Worm (Caenorhabditis elegans): ENCODE measurements around the gene cyp-35D1.
"Not testable (repeated sequence)": the region's sequence is repeated elsewhere in the genome, so short reads cannot be mapped to it uniquely, and the experiment has no call there.

DNA sequence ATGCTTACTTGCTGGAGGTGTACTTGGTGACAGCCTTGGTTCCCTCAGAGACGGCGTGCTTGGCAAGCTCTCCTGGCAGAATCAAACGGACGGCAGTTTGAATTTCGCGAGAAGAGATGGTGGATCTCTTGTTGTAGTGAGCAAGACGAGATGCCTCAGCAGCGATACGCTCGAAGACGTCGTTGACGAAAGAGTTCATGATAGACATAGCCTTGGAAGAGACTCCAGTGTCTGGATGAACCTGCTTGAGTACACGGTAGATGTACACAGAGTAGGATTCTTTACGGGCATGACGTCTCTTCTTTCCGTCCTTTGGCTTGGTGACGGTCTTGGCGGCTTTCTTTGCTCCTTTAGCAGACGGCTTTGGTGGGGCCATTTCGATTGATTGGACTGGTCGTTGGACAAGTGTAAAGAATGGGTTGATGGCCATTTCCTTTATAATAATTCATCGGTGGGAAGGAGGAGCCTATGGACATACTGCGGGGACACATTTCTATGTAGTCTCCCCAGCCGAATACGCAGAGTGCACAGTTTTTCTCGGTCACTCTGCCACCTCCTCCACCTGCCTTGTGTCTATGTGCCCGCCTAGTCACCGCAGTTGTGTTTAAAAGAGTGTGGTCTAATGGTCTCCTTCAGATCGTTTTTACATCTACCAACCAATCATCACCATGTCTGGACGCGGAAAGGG lies 28.8 kb upstream of the cyp-35D1 start, which contains the start of the genes his-4 and his-3:
- TF ChIP-seq ama-1 (optimal IDR thresholded peaks at IDR 0.05) (peak; percentile 87), sea-1 (GFP tag; conservative IDR thresholded peaks at IDR 0.05) (peak; percentile 69), tbx-11 (GFP tag; IDR thresholded peaks at IDR 0.05) (0 out of 2 replicates have a peak, but pooled peaks have one; percentile 4), aly-1 (tag; optimal IDR thresholded peaks at IDR 0.05) (peak; percentile 58), pes-1 (GFP tag; IDR thresholded peaks at IDR 0.05) (peak; percentile 80), flt-1 (GFP tag; IDR thresholded peaks at IDR 0.05) (peak; percentile 59; the same call in 1 of the 2 replicates)
- not testable (repeated sequence) for TF ChIP-seq B0310.2, ceh-36, hnd-1, ets-7, F13C5.2 (tag; optimal IDR thresholded peaks at IDR 0.05)
